Worm (Caenorhabditis elegans) whole organism, L4/young adult: ENCODE data around the gene Y113G7C.1.

ENCODE experiments used
- W03F9.2 ChIP-seq: fragments of 150-350 bp; optimal IDR thresholded peaks from 2 replicates; lab custom pipeline; 2014; ENCODE audit warnings: missing biosample characterization, missing genetic modification characterization
- dao-5 ChIP-seq: sonication (generic microtip); optimal IDR thresholded peaks from 2 replicates; lab custom pipeline; 2016; ENCODE audit warnings: missing genotype, missing genetic modification characterization, moderate library complexity, missing compliant biosample characterization
- him-1 ChIP-seq: sonication (generic microtip); optimal IDR thresholded peaks from 2 replicates; lab custom pipeline; 2016; ENCODE audit warnings: missing genotype, missing genetic modification reagents, missing genetic modification characterization, missing compliant biosample characterization

- TF ChIP-seq W03F9.2 (tag; lab: Kevin White, UChicago): no peak
- TF ChIP-seq dao-5: no peak
- no peak for TF ChIP-seq him-1 (tag; lab: Kevin White, UChicago)
These were observed 34.7 kb upstream of the Y113G7C.1 start for ce11 chrV:20282827-20283226.
